Worm (Caenorhabditis elegans): ENCODE data around the gene R04B5.1.

- TF ChIP-seq F13C5.2 (tag; optimal IDR thresholded peaks at IDR 0.05): no peak
- TF ChIP-seq scrt-1 (GFP tag; IDR thresholded peaks at IDR 0.05): no peak
- TF ChIP-seq ama-1 (optimal IDR thresholded peaks at IDR 0.05): no peak
- TF ChIP-seq flt-1 (GFP tag; IDR thresholded peaks at IDR 0.05): no peak
- no peak for TF ChIP-seq ceh-36 (tag; optimal IDR thresholded peaks at IDR 0.05)
- TF ChIP-seq ceh-13 (GFP tag; optimal IDR thresholded peaks at IDR 0.05): no peak
- TF ChIP-seq sea-1 (GFP tag; conservative IDR thresholded peaks at IDR 0.05): no peak
Measured at ce11 chrV:10030992-10031383, 47.2 kb downstream of the R04B5.1 start, which contains the start of gene acl-2.
